Fruit fly (Drosophila melanogaster): ENCODE data around the gene CG46399.

- TF ChIP-seq ERR (GFP tag; optimal IDR thresholded peaks at IDR 0.05) (no peak), CG7928 (GFP tag; optimal IDR thresholded peaks at IDR 0.05) (no peak)
Observed at dm6 chrX:14825470-14825787, 33.6 kb upstream of the CG46399 start.
